Worm (Caenorhabditis elegans) whole organism, L1 larva: Measurements from ENCODE around the gene txt-3.

Experiments used
- mdl-1 ChIP-seq, 2 experiments: fragments of 150-350 bp; optimal IDR thresholded peaks; 2 replicates each; lab custom pipeline; 2014 to 2017; ENCODE audit warnings: missing biosample characterization in 2 of 2, missing genetic modification characterization in 2 of 2, inconsistent platforms in 1 of 2
- nhr-77 ChIP-seq: fragments of 150-350 bp; optimal IDR thresholded peaks from 2 replicates; lab custom pipeline; 2014; ENCODE audit warnings: missing biosample characterization, missing genetic modification characterization

DNA sequence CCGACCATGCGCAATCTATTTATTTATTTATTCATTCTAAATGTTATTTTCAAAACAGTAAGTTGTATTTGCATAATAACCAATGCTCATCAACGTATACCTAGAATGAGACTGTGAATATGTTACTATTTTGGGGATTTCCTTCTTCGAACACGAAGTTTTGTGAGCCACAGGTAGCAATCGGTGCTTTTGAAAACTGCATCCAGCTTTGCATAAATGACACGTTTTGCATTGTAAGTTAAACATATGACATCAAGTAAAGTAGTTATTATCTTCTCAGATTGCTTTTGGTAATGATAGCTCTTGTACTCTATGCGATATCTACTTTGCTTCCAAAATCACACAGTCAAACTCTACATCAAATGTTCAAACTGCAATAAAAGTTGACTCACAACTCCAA lies 18.7 kb downstream of the txt-3 start, which contains the start of gene E03H12.4:
- TF ChIP-seq mdl-1 (tag; optimal IDR thresholded peaks at IDR 0.05; lab: Kevin White, UChicago) = no peak
- no peak for TF ChIP-seq nhr-77 (tag; lab: Kevin White, UChicago)
